Worm (Caenorhabditis elegans) whole organism, L2 larva: ENCODE measurements around the gene T06E4.21.

Source experiments
- ama-1 ChIP-seq: fragments of 150-350 bp; optimal IDR thresholded peaks from 2 replicates; lab custom pipeline; 2018; ENCODE audit warnings: inconsistent platforms
- nhr-6 ChIP-seq: fragments of 150-350 bp; optimal IDR thresholded peaks from 2 replicates; lab custom pipeline; 2014; ENCODE audit warnings: missing biosample characterization, missing genetic modification characterization
- unc-62 ChIP-seq: fragments of 150-350 bp; optimal IDR thresholded peaks from 2 replicates; lab custom pipeline; 2014; ENCODE audit warnings: missing biosample characterization, missing genetic modification reagents, missing genetic modification characterization

ce11 chrV:9632348-9632747 lies 19.0 kb upstream of the T06E4.21 start:
- no peak for TF ChIP-seq unc-62 (GFP tag; lab: Kevin White, UChicago)
- TF ChIP-seq ama-1 (lab: Kevin White, UChicago), result no peak
- TF ChIP-seq nhr-6, result no peak
